Worm (Caenorhabditis elegans): Measurements from ENCODE around the gene prp-19.
A peak's percentile ranks its signal among the peaks of the same experiment; 100 is the strongest.

prp-19 gene

DNA sequence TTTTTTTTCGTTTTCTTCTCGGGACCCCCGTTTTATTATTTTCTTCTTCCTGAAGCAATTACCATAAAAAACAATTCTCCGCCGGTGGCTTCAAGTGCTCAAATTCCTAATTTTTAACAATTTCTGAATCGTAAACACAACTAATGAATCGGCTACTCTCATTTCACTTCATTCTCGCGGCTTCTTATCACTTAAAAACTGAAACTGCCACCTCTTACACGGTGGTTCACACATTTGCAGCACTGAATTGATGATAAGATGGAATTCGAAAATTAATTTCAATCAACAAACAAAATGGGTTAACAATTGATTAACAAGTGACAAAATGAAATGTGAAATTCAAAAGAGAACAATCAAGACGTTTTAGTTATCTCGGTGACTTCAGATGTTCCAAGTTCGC lies 34.7 kb downstream of the prp-19 start:
- peak; percentile 63 for TF ChIP-seq crh-2 (tag; optimal IDR thresholded peaks at IDR 0.05)
- TF ChIP-seq zag-1 (tag; optimal IDR thresholded peaks at IDR 0.05), result no peak
- TF ChIP-seq nhr-237 (tag; optimal IDR thresholded peaks at IDR 0.05), result no peak
- TF ChIP-seq lin-39 (tag; optimal IDR thresholded peaks at IDR 0.05), result no peak
- peak; percentile 58 for TF ChIP-seq fos-1 (tag; optimal IDR thresholded peaks at IDR 0.05)

DNA sequence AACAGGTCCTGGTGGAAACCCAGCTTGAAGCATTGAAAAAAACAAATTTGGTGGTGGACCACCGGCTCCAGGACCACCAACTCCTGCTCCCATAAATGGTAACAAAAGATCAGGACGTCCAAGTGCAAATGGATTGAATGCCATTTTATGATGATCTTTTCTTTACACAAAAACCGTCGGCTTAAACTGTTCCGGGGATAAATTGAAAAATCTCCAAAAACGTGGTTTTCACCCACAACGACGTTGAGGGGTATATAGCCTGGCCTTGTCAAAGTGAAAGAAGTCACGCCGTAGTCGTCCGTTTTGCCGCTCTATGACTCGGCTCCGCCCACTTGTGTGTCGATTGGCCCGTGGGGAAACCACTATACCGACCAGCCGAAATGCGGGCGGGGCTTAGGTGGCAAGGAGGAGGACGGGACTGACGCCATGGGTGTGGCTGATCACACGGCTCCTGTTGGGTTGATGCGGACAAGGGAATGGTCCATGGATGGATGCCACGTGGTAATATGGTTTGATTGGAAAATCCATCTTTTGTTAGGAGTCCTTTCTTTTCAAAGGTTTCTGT lies 35.7 kb downstream of the prp-19 start, which contains the start of gene tbx-2:
Gene tbx-2 (minus strand): TSS at position 264 of the 565 bp plus-strand sequence.
- no peak for TF ChIP-seq unc-39 (tag; optimal IDR thresholded peaks at IDR 0.05)
- peak in 1 of 2 experiments; percentile 46 for TF ChIP-seq lsy-2 (tag; optimal IDR thresholded peaks at IDR 0.05)
- TF ChIP-seq gmeb-1 (tag; optimal IDR thresholded peaks at IDR 0.05), result no peak

DNA sequence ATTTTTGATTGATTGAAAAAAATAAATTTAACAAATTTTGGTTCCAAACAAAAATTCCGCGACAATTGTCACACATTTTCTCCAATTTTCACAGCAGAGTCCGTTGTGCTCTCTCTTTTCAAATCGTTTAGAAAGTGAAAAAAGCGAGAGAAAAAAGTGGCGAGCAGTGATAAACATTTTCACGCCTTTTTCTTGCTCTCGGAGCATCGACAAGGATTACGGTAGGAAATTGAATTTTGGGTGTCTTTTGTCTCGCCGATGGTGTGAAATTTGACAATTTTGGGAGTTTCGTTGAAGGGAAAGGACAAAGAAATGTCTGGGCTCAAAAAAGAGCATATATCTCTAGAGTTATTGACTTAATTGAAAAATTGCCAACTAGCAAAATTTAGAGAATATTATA lies 37.3 kb downstream of the prp-19 start:
- no peak for TF ChIP-seq C34F6.9 (tag; optimal IDR thresholded peaks at IDR 0.05)
- no peak for TF ChIP-seq nhr-6 (tag; optimal IDR thresholded peaks at IDR 0.05)
- TF ChIP-seq unc-55 (GFP tag; optimal IDR thresholded peaks at IDR 0.05), result no peak
- TF ChIP-seq ztf-1 (GFP tag; conservative IDR thresholded peaks at IDR 0.05), result no peak
- TF ChIP-seq nhr-129 (tag; optimal IDR thresholded peaks at IDR 0.05), result no peak
- no peak for TF ChIP-seq nhr-237 (tag; optimal IDR thresholded peaks at IDR 0.05)
- no peak for TF ChIP-seq peb-1 (tag; optimal IDR thresholded peaks at IDR 0.05)
- TF ChIP-seq elt-3 (tag; optimal IDR thresholded peaks at IDR 0.05), result no peak
- TF ChIP-seq snpc-4 (tag; optimal IDR thresholded peaks at IDR 0.05), result no peak
- no peak for TF ChIP-seq crh-2 (tag; optimal IDR thresholded peaks at IDR 0.05)
- peak; percentile 10 for TF ChIP-seq fos-1 (tag; optimal IDR thresholded peaks at IDR 0.05)
- TF ChIP-seq lsy-2 (tag; optimal IDR thresholded peaks at IDR 0.05), result peak in 1 of 2 experiments; percentile 41
- no peak for TF ChIP-seq nhr-23 (tag; optimal IDR thresholded peaks at IDR 0.05)
- no peak for TF ChIP-seq Y55F3AM.14 (GFP tag; optimal IDR thresholded peaks at IDR 0.05)
- no peak for TF ChIP-seq ceh-16 (tag; optimal IDR thresholded peaks at IDR 0.05)
- TF ChIP-seq zag-1 (tag; optimal IDR thresholded peaks at IDR 0.05), result no peak

DNA sequence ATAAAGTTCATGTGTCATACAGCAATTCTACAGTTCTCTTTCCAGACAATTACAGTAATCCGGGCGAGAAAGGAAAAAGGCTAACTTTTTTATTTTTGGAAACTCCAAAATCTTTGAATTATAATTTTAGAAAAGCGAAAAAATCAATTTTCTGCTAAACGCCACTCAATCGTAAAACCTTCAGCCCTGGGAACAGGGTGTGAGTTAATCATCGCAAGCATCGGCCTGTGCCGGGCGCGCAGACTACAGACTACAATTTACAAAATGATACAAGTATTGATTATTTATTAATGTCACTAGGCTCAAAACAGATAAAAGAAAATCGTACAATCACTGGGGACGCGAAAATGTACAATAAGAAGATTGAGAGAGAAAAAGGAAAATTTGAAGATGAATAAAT lies 41.2 kb downstream of the prp-19 start:
- TF ChIP-seq nhr-6 (tag; optimal IDR thresholded peaks at IDR 0.05) (no peak), F13H6.1 (tag; optimal IDR thresholded peaks at IDR 0.05) (no peak), mdl-1 (tag; optimal IDR thresholded peaks at IDR 0.05) (no peak), mbf-1 (tag; optimal IDR thresholded peaks at IDR 0.05) (no peak), nhr-12 (tag; optimal IDR thresholded peaks at IDR 0.05) (no peak), unc-39 (tag; optimal IDR thresholded peaks at IDR 0.05) (no peak), nhr-10 (tag; optimal IDR thresholded peaks at IDR 0.05) (no peak), ZK546.5 (tag; optimal IDR thresholded peaks at IDR 0.05) (no peak), zag-1 (tag; optimal IDR thresholded peaks at IDR 0.05) (no peak), lin-11 (tag; optimal IDR thresholded peaks at IDR 0.05) (no peak), sma-9 (GFP tag; optimal IDR thresholded peaks at IDR 0.05) (no peak), sma-9 (tag; optimal IDR thresholded peaks at IDR 0.05) (no peak), Y55F3AM.14 (GFP tag; optimal IDR thresholded peaks at IDR 0.05) (no peak), skn-1 (tag; optimal IDR thresholded peaks at IDR 0.05) (no peak), elt-1 (tag; optimal IDR thresholded peaks at IDR 0.05) (no peak), unc-62 (GFP tag; optimal IDR thresholded peaks at IDR 0.05) (no peak), blmp-1 (tag; optimal IDR thresholded peaks at IDR 0.05; ENCODE audit: insufficient read depth) (no peak), snpc-4 (tag; optimal IDR thresholded peaks at IDR 0.05) (no peak), nhr-237 (tag; optimal IDR thresholded peaks at IDR 0.05) (no peak)

DNA sequence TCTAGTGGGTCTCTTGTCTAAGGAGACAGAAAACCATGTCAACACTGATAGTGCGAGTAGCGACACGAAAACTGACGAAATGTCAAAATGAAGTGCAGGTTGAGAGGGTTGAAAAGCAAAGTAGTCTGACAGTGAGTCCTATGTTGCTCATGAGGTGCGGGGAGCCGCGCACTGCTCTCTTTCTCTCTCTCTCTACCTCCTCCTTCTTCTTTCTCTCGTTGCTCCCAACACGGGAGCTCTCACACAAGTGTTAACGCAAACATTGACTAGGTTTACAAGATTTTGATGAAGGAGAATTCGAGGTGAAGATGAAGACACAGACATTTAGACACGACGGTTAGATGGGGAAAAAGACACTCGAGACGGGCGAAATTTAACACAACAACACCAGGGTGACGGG lies 42.6 kb downstream of the prp-19 start:
- no peak for TF ChIP-seq nhr-21 (tag; optimal IDR thresholded peaks at IDR 0.05)
- TF ChIP-seq lin-39 (tag; optimal IDR thresholded peaks at IDR 0.05), result no peak
- TF ChIP-seq nhr-129 (tag; optimal IDR thresholded peaks at IDR 0.05), result peak; percentile 43
- TF ChIP-seq nhr-237 (tag; optimal IDR thresholded peaks at IDR 0.05), result no peak
- peak; percentile 49 for TF ChIP-seq F13H6.1 (tag; optimal IDR thresholded peaks at IDR 0.05)

DNA sequence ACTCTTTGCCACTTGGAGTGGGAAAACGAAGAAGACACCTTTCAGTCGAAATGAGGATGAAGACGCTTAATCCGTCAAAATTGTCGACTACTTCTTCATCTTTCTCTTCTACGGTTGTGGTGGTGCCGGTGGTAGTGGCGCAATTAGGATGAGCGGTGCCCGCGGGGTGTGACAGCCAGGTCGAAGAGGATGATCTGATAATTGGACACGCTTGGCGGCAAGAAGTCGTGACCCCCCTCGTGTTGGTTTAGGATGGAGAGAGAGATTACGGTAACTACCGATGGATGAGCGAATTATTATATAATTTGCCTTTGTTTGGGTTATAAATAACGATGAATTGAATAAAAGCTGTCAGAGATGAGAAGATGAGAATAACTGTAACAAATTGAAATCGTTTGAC lies 44.9 kb downstream of the prp-19 start:
- TF ChIP-seq crh-2 (tag; optimal IDR thresholded peaks at IDR 0.05) (no peak), aly-2 (tag; optimal IDR thresholded peaks at IDR 0.05) (no peak), elt-1 (tag; optimal IDR thresholded peaks at IDR 0.05) (no peak)

Measured in whole organism, L2 larva.